Worm (Caenorhabditis elegans): ENCODE results near the gene ZK632.2.

ce11 chrIII:9813146-9813545 is 14.2 kb downstream of the ZK632.2 start, which contains the start of gene ZK632.14:
- TF ChIP-seq ceh-20 (GFP tag; IDR thresholded peaks at IDR 0.05) (no peak), F49E8.2 (tag; optimal IDR thresholded peaks at IDR 0.05; ENCODE audit: borderline replicate concordance) (no peak), unc-62 (GFP tag; optimal IDR thresholded peaks at IDR 0.05 in 1 of 2) (no peak), unc-62 (tag; optimal IDR thresholded peaks at IDR 0.05) (no peak), nhr-77 (tag; optimal IDR thresholded peaks at IDR 0.05) (no peak), nhr-6 (tag; optimal IDR thresholded peaks at IDR 0.05) (no peak), jun-1 (tag; optimal IDR thresholded peaks at IDR 0.05) (no peak), dve-1 (tag; optimal IDR thresholded peaks at IDR 0.05; ENCODE audit: insufficient read depth) (no peak), nhr-76 (tag; optimal IDR thresholded peaks at IDR 0.05) (no peak), lin-1 (GFP tag; IDR thresholded peaks at IDR 0.05) (no peak)

Measured in whole organism, L4 larva.